Worm (Caenorhabditis elegans): ENCODE data around the gene W09H1.4.

DNA sequence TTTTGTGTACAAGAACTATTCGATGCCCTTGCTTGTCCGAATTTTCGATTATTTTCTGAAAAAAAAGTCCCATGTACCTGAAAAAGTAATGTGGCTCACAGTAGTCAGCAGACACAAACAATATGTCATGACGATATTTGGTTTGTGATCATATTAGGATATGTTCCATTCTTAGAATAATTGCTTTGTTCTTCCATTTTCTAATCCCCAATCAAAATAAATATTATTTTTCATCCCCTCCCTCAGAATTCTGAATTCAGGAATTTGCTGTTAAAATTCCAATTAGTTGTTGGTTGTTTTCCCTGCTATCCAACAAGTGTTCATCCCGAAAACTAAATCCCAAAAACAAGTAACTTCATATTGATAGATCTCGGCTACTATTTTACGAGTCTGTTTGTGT, 36.0 kb downstream of the W09H1.4 start:
- TF ChIP-seq fkh-6 (tag; optimal IDR thresholded peaks at IDR 0.05), result no peak
- no peak for TF ChIP-seq K09A11.1 (tag; optimal IDR thresholded peaks at IDR 0.05; ENCODE audit: insufficient read depth)
- TF ChIP-seq fax-1 (tag; optimal IDR thresholded peaks at IDR 0.05), result no peak
- TF ChIP-seq C38D4.7 (GFP tag; optimal IDR thresholded peaks at IDR 0.05), result no peak
- no peak for TF ChIP-seq ceh-9 (tag; optimal IDR thresholded peaks at IDR 0.05)
- no peak for TF ChIP-seq pag-3 (tag; optimal IDR thresholded peaks at IDR 0.05; ENCODE audit: borderline replicate concordance)
- TF ChIP-seq pha-4 (tag; optimal IDR thresholded peaks at IDR 0.05), result no peak
- TF ChIP-seq ama-1 (optimal IDR thresholded peaks at IDR 0.05), result no peak
- no peak for TF ChIP-seq ceh-34 (tag; optimal IDR thresholded peaks at IDR 0.05)
- TF ChIP-seq nfya-1 (tag; optimal IDR thresholded peaks at IDR 0.05), result no peak
- TF ChIP-seq fkh-10 (GFP tag; optimal IDR thresholded peaks at IDR 0.05), result no peak

Data from whole organism, late embryonic.